Worm (Caenorhabditis elegans) whole organism, early embryonic: ENCODE measurements around the gene far-8.

Experiments used
- aly-1 ChIP-seq: sonication (generic microtip); optimal IDR thresholded peaks from 2 replicates; lab custom pipeline; 2016; ENCODE audit warnings: missing genetic modification characterization, missing compliant biosample characterization
- ama-1 ChIP-seq: fragments of 150-350 bp; optimal IDR thresholded peaks from 2 replicates; lab custom pipeline; 2014
- ceh-13 ChIP-seq: fragments of 200-800 bp; sonication (Bioruptor generic); optimal IDR thresholded peaks from 2 replicates; lab custom pipeline; 2018; ENCODE audit warnings: mild to moderate bottlenecking, missing genetic modification characterization, missing compliant biosample characterization
- ceh-36 ChIP-seq: sonication (generic microtip); optimal IDR thresholded peaks from 2 replicates; lab custom pipeline; 2016; ENCODE audit warnings: missing genetic modification characterization, inconsistent platforms, missing compliant biosample characterization
- scrt-1 ChIP-seq: fragments of 200-800 bp; sonication (Bioruptor generic); IDR thresholded peaks from 2 replicates; pipeline ENCODE4 v1.3.6; 2022; ENCODE audit warnings: missing genetic modification characterization, missing compliant biosample characterization

ce11 chrIII:888983-889549 lies 46.3 kb downstream of the far-8 start:
- TF ChIP-seq scrt-1 (GFP tag; lab: Robert Waterston, UW) (no peak), ama-1 (lab: Kevin White, UChicago) (no peak), ceh-13 (GFP tag; lab: Kevin White, UChicago) (no peak), ceh-36 (tag; lab: Kevin White, UChicago) (no peak), aly-1 (no peak)
